Worm (Caenorhabditis elegans) whole organism, late embryonic: ENCODE results near the gene C05D9.7.

Source experiments
- C08G9.2 ChIP-seq: sonication (generic microtip); optimal IDR thresholded peaks from 2 replicates; lab custom pipeline; 2016; ENCODE audit warnings: mild to moderate bottlenecking, missing genetic modification characterization, moderate library complexity, missing compliant biosample characterization
- C38D4.7 ChIP-seq: fragments of 200-800 bp; sonication (Bioruptor generic); optimal IDR thresholded peaks from 2 replicates; lab custom pipeline; 2018; ENCODE audit warnings: mild to moderate bottlenecking, missing genetic modification characterization, moderate library complexity, missing compliant biosample characterization
- F13H6.1 ChIP-seq: sonication (generic microtip); optimal IDR thresholded peaks from 2 replicates; lab custom pipeline; 2016; ENCODE audit warnings: missing genetic modification characterization, missing compliant biosample characterization
- K02D7.2 ChIP-seq: sonication (generic microtip); optimal IDR thresholded peaks from 2 replicates; lab custom pipeline; 2017; ENCODE audit warnings: mild to moderate bottlenecking, missing genetic modification characterization, missing compliant biosample characterization
- K09A11.1 ChIP-seq: sonication (generic microtip); optimal IDR thresholded peaks from 2 replicates; lab custom pipeline; 2017; ENCODE audit warnings: antibody characterized with exemption, mild to moderate bottlenecking, missing genetic modification characterization, missing compliant biosample characterization; ENCODE audit not compliant: insufficient read depth
- T23F11.4 ChIP-seq: fragments of 200-800 bp; sonication (Bioruptor generic); optimal IDR thresholded peaks from 2 replicates; lab custom pipeline; 2018; ENCODE audit warnings: mild to moderate bottlenecking, missing genetic modification characterization, missing compliant biosample characterization
- Y22D7AL.16 ChIP-seq: sonication (generic microtip); optimal IDR thresholded peaks from 2 replicates; lab custom pipeline; 2016; ENCODE audit warnings: missing genetic modification characterization, missing compliant biosample characterization
- ahr-1 ChIP-seq: sonication (generic microtip); optimal IDR thresholded peaks from 2 replicates; lab custom pipeline; 2016; ENCODE audit warnings: missing genetic modification characterization, missing compliant biosample characterization
- ceh-22 ChIP-seq: sonication (generic microtip); optimal IDR thresholded peaks from 2 replicates; lab custom pipeline; 2017; ENCODE audit warnings: missing biosample characterization, missing genetic modification characterization
- ceh-24 ChIP-seq: sonication (generic microtip); optimal IDR thresholded peaks from 2 replicates; lab custom pipeline; 2016; ENCODE audit warnings: mild to moderate bottlenecking, missing genetic modification characterization, missing compliant biosample characterization
- ceh-30 ChIP-seq: fragments of 150-350 bp; optimal IDR thresholded peaks from 2 replicates; lab custom pipeline; 2014; ENCODE audit warnings: missing biosample characterization, missing genetic modification characterization
- ceh-31 ChIP-seq: sonication (generic microtip); optimal IDR thresholded peaks from 2 replicates; lab custom pipeline; 2016; ENCODE audit warnings: missing genetic modification characterization, missing compliant biosample characterization
- ceh-45 ChIP-seq: fragments of 200-800 bp; sonication (Bioruptor generic); IDR thresholded peaks from 2 replicates; pipeline ENCODE4 v1.3.6; 2022; ENCODE audit warnings: missing genetic modification reagents, missing genetic modification characterization, missing compliant biosample characterization
- ceh-48 ChIP-seq: sonication (generic microtip); optimal IDR thresholded peaks from 2 replicates; lab custom pipeline; 2016; ENCODE audit warnings: missing genetic modification characterization, inconsistent platforms, missing compliant biosample characterization
- ceh-9 ChIP-seq: sonication (generic microtip); optimal IDR thresholded peaks from 2 replicates; lab custom pipeline; 2016; ENCODE audit warnings: mild to moderate bottlenecking, missing genetic modification characterization, inconsistent platforms, missing compliant biosample characterization
- che-1 ChIP-seq: sonication (generic microtip); optimal IDR thresholded peaks from 2 replicates; lab custom pipeline; 2016; ENCODE audit warnings: mild to moderate bottlenecking, missing genetic modification characterization, missing compliant biosample characterization
- dmd-4 ChIP-seq: sonication (generic microtip); optimal IDR thresholded peaks from 2 replicates; lab custom pipeline; 2016; ENCODE audit warnings: borderline replicate concordance, missing genetic modification characterization, missing compliant biosample characterization
- dve-1 ChIP-seq: sonication (generic microtip); optimal IDR thresholded peaks from 2 replicates; lab custom pipeline; 2017; ENCODE audit warnings: antibody characterized with exemption, mild to moderate bottlenecking, missing genetic modification characterization, missing compliant biosample characterization
- elt-2 ChIP-seq: sonication (generic microtip); optimal IDR thresholded peaks from 2 replicates; lab custom pipeline; 2016; ENCODE audit warnings: missing genetic modification reagents, missing genetic modification characterization, missing compliant biosample characterization
- elt-4 ChIP-seq: sonication (generic microtip); optimal IDR thresholded peaks from 2 replicates; lab custom pipeline; 2016; ENCODE audit warnings: missing genetic modification characterization, missing compliant biosample characterization
- eyg-1 ChIP-seq: sonication (generic microtip); optimal IDR thresholded peaks from 2 replicates; lab custom pipeline; 2016; ENCODE audit warnings: missing genotype, missing genetic modification characterization, missing compliant biosample characterization
- fax-1 ChIP-seq: sonication (generic microtip); optimal IDR thresholded peaks from 2 replicates; lab custom pipeline; 2016; ENCODE audit warnings: missing genotype, missing genetic modification characterization, missing compliant biosample characterization
- gmeb-2 ChIP-seq: sonication (generic microtip); optimal IDR thresholded peaks from 2 replicates; lab custom pipeline; 2016; ENCODE audit warnings: missing genetic modification characterization, inconsistent platforms, missing compliant biosample characterization
- hlh-13 ChIP-seq: fragments of 200-800 bp; sonication (Bioruptor generic); optimal IDR thresholded peaks from 2 replicates; lab custom pipeline; 2018; ENCODE audit warnings: mild to moderate bottlenecking, missing genetic modification characterization, missing compliant biosample characterization
- hlh-6 ChIP-seq: sonication (generic microtip); optimal IDR thresholded peaks from 2 replicates; lab custom pipeline; 2016; ENCODE audit warnings: missing genotype, missing genetic modification characterization, missing compliant biosample characterization
- hlh-8 ChIP-seq: sonication (generic microtip); optimal IDR thresholded peaks from 2 replicates; lab custom pipeline; 2016; ENCODE audit warnings: missing genotype, missing genetic modification characterization, missing compliant biosample characterization
- lim-6 ChIP-seq: sonication (generic microtip); optimal IDR thresholded peaks from 2 replicates; lab custom pipeline; 2016; ENCODE audit warnings: missing genetic modification characterization, missing compliant biosample characterization
- lin-11 ChIP-seq: fragments of 200-800 bp; sonication (Bioruptor generic); optimal IDR thresholded peaks from 2 replicates; lab custom pipeline; 2018; ENCODE audit warnings: mild to moderate bottlenecking, missing genetic modification characterization, missing compliant biosample characterization
- madf-2 ChIP-seq: sonication (generic microtip); optimal IDR thresholded peaks from 2 replicates; lab custom pipeline; 2017; ENCODE audit warnings: missing genetic modification characterization, missing compliant biosample characterization
- nfya-1 ChIP-seq: sonication (generic microtip); optimal IDR thresholded peaks from 2 replicates; lab custom pipeline; 2017; ENCODE audit warnings: missing genetic modification characterization, mild to moderate bottlenecking, missing compliant biosample characterization, antibody characterized with exemption, moderate library complexity
- nhr-11 ChIP-seq: fragments of 150-350 bp; optimal IDR thresholded peaks from 2 replicates; lab custom pipeline; 2014; ENCODE audit warnings: missing biosample characterization, missing genetic modification characterization
- nhr-232 ChIP-seq: sonication (generic microtip); optimal IDR thresholded peaks from 2 replicates; lab custom pipeline; 2016; ENCODE audit warnings: missing genetic modification characterization, missing compliant biosample characterization
- npax-4 ChIP-seq: sonication (generic microtip); optimal IDR thresholded peaks from 2 replicates; lab custom pipeline; 2016; ENCODE audit warnings: missing genetic modification characterization, missing compliant biosample characterization
- odd-2 ChIP-seq: sonication (generic microtip); optimal IDR thresholded peaks from 2 replicates; lab custom pipeline; 2017; ENCODE audit warnings: antibody characterized with exemption, mild to moderate bottlenecking, missing genetic modification characterization, missing compliant biosample characterization
- pag-3 ChIP-seq: sonication (generic microtip); optimal IDR thresholded peaks from 2 replicates; lab custom pipeline; 2016; ENCODE audit warnings: missing compliant biosample characterization, missing genetic modification characterization, borderline replicate concordance
- pax-1 ChIP-seq: fragments of 150-350 bp; optimal IDR thresholded peaks from 2 replicates; lab custom pipeline; 2014; ENCODE audit warnings: missing biosample characterization, missing genetic modification characterization
- pha-2 ChIP-seq: sonication (generic microtip); optimal IDR thresholded peaks from 2 replicates; lab custom pipeline; 2017; ENCODE audit warnings: mild to moderate bottlenecking, missing genetic modification characterization, missing compliant biosample characterization
- pha-4 ChIP-seq: fragments of 150-350 bp; optimal IDR thresholded peaks from 2 replicates; lab custom pipeline; 2018; ENCODE audit warnings: missing biosample characterization, missing genetic modification reagents, missing genetic modification characterization
- pqm-1 ChIP-seq: sonication (generic microtip); optimal IDR thresholded peaks from 2 replicates; lab custom pipeline; 2016; ENCODE audit warnings: missing genetic modification characterization, missing compliant biosample characterization
- rnt-1 ChIP-seq: sonication (generic microtip); optimal IDR thresholded peaks from 2 replicates; lab custom pipeline; 2016; ENCODE audit warnings: missing genetic modification characterization, missing compliant biosample characterization
- sox-4 ChIP-seq: sonication (generic microtip); optimal IDR thresholded peaks from 2 replicates; lab custom pipeline; 2017; ENCODE audit warnings: mild to moderate bottlenecking, missing genetic modification characterization, inconsistent platforms, missing compliant biosample characterization
- syd-9 ChIP-seq: sonication (generic microtip); optimal IDR thresholded peaks from 2 replicates; lab custom pipeline; 2016; ENCODE audit warnings: mild to moderate bottlenecking, missing genetic modification characterization, moderate library complexity, missing compliant biosample characterization
- tbx-2 ChIP-seq: sonication (generic microtip); optimal IDR thresholded peaks from 2 replicates; lab custom pipeline; 2016; ENCODE audit warnings: missing genetic modification characterization, missing compliant biosample characterization
- tbx-7 ChIP-seq: sonication (generic microtip); optimal IDR thresholded peaks from 2 replicates; lab custom pipeline; 2016; ENCODE audit warnings: missing genotype, missing genetic modification characterization, missing compliant biosample characterization
- unc-42 ChIP-seq: sonication (generic microtip); optimal IDR thresholded peaks from 2 replicates; lab custom pipeline; 2016; ENCODE audit warnings: missing genotype, missing genetic modification characterization, missing compliant biosample characterization
- unc-55 ChIP-seq: sonication (generic microtip); optimal IDR thresholded peaks from 2 replicates; lab custom pipeline; 2017; ENCODE audit warnings: missing biosample characterization, missing genetic modification reagents, missing genetic modification characterization
- unc-86 ChIP-seq: sonication (generic microtip); optimal IDR thresholded peaks from 2 replicates; lab custom pipeline; 2016; ENCODE audit warnings: missing genetic modification characterization, missing compliant biosample characterization
- zip-5 ChIP-seq: sonication (generic microtip); optimal IDR thresholded peaks from 2 replicates; lab custom pipeline; 2016; ENCODE audit warnings: missing genetic modification characterization, missing compliant biosample characterization

C05D9.7 gene

DNA sequence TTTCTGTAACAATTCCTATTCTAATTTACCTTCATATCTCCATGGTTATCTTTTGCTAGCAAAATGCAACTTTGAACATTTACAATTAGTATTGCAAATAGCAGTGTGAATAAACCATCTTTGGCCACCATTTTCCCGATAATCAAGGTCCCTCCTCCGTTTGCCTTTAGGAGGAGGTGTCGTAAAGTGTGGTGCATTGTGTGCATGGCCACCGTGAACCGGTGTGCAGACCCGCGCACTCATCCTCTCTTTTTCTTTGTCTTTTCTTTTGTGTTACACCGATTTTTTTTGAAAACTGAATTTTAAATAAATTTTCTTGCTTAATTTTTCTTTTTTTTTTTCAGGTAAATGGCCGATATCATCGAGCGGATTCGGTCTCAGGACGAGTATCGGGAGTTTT, 22.4 kb downstream of the C05D9.7 start, which contains the start of the genes pigx-1 and rme-6:
TSS of gene pigx-1 (minus strand) at position 206 of the 400 bp plus-strand sequence.
TSS of gene rme-6 (plus strand) at position 345 of the 400 bp plus-strand sequence.
- no peak for TF ChIP-seq hlh-8 (tag; lab: Kevin White, UChicago)
- TF ChIP-seq ceh-48 (tag; lab: Kevin White, UChicago) = peak; percentile 10
- peak; percentile 24 for TF ChIP-seq nfya-1 (tag; lab: Kevin White, UChicago)
- TF ChIP-seq lin-11 (tag; lab: Kevin White, UChicago) = no peak
- no peak for TF ChIP-seq Y22D7AL.16 (tag; lab: Kevin White, UChicago)
- no peak for TF ChIP-seq ahr-1
- TF ChIP-seq nhr-11 (tag; lab: Kevin White, UChicago) = no peak
- TF ChIP-seq eyg-1 = no peak
- TF ChIP-seq ceh-30 (tag; lab: Kevin White, UChicago) = no peak
- no peak for TF ChIP-seq hlh-6
- no peak for TF ChIP-seq elt-4 (tag; lab: Kevin White, UChicago)
- TF ChIP-seq elt-2 (tag; lab: Kevin White, UChicago) = no peak
- TF ChIP-seq K02D7.2 = no peak
- TF ChIP-seq pax-1 = no peak
- no peak for TF ChIP-seq rnt-1 (tag; lab: Kevin White, UChicago)
- TF ChIP-seq unc-86 (tag; lab: Kevin White, UChicago) = no peak

DNA sequence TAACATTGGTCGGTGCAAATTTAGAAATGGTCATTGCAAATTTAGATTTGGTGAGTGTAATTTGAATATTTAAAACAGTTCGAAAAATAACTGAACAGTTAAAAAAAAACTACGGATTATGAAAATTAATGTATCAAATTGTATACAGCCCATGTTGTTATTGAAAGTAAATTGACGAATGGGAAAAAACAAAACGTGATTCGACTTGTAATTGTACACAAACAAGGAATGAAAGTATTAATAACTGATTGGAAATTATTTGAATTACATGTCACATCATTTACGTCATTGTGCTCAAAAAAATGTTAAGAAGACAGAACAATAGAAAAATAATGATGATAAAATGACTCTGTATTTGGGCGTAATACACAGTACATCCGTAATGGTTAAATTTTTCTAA, 24.9 kb downstream of the C05D9.7 start:
- TF ChIP-seq elt-4 (tag; lab: Kevin White, UChicago) = no peak

DNA sequence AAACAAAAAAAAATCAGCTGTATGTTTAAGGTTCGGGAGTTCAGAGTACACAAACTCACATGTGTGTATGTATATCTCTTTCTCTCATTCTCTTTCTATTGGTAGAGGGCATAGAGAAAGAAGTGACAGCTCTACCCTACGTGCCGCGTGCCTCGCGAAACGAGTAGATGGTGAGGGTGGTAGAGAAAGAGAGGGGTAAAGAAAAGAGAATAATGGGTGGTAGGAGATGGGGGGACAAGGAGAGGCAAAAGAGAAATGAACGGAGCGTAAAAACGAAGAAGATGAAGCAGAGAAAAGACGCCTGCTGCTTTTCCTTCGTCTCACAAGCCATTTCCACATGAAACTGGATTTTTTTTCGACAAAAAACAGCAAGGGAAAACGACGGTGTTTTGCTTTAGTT, 26.1 kb downstream of the C05D9.7 start:
- TF ChIP-seq ceh-22 (tag; lab: Kevin White, UChicago) = no peak
- TF ChIP-seq unc-55 (GFP tag; lab: Kevin White, UChicago) = peak; percentile 100
- TF ChIP-seq tbx-2 (tag; lab: Kevin White, UChicago) = peak; percentile 85
- TF ChIP-seq odd-2 (tag; lab: Kevin White, UChicago) = no peak
- peak; percentile 86 for TF ChIP-seq hlh-8 (tag; lab: Kevin White, UChicago)
- no peak for TF ChIP-seq dmd-4 (tag; lab: Kevin White, UChicago)
- TF ChIP-seq npax-4 (tag; lab: Kevin White, UChicago) = no peak
- peak; percentile 70 for TF ChIP-seq rnt-1 (tag; lab: Kevin White, UChicago)
- TF ChIP-seq F13H6.1 = peak; percentile 85
- TF ChIP-seq zip-5 (tag; lab: Kevin White, UChicago) = no peak
- TF ChIP-seq pha-2 (tag; lab: Kevin White, UChicago) = no peak
- TF ChIP-seq madf-2 (tag; lab: Kevin White, UChicago) = peak; percentile 63
- peak; percentile 84 for TF ChIP-seq unc-42
- no peak for TF ChIP-seq hlh-13 (GFP tag; lab: Kevin White, UChicago)
- TF ChIP-seq ceh-24 = no peak
- TF ChIP-seq pqm-1 (tag; lab: Kevin White, UChicago) = peak; percentile 55
- no peak for TF ChIP-seq tbx-7
- TF ChIP-seq dve-1 (tag; lab: Kevin White, UChicago) = peak; percentile 72
- peak; percentile 51 for TF ChIP-seq syd-9 (tag; lab: Kevin White, UChicago)
- no peak for TF ChIP-seq T23F11.4 (GFP tag; lab: Kevin White, UChicago)
- TF ChIP-seq eyg-1 = no peak
- TF ChIP-seq lin-11 (tag; lab: Kevin White, UChicago) = no peak
- no peak for TF ChIP-seq Y22D7AL.16 (tag; lab: Kevin White, UChicago)
- TF ChIP-seq fax-1 = peak; percentile 43
- TF ChIP-seq C38D4.7 (GFP tag; lab: Kevin White, UChicago) = no peak
- TF ChIP-seq ahr-1 = no peak
- TF ChIP-seq sox-4 = peak; percentile 51
- no peak for TF ChIP-seq unc-86 (tag; lab: Kevin White, UChicago)
- no peak for TF ChIP-seq gmeb-2
- peak; percentile 49 for TF ChIP-seq C08G9.2
- no peak for TF ChIP-seq lim-6 (tag; lab: Kevin White, UChicago)
- TF ChIP-seq ceh-45 (GFP tag; lab: Robert Waterston, UW) = no peak
- peak; percentile 35 for TF ChIP-seq elt-2 (tag; lab: Kevin White, UChicago)
- TF ChIP-seq ceh-31 (tag; lab: Kevin White, UChicago) = peak; percentile 93
- TF ChIP-seq pha-4 (tag; lab: Kevin White, UChicago) = no peak
- no peak for TF ChIP-seq K02D7.2
- no peak for TF ChIP-seq ceh-9
- TF ChIP-seq K09A11.1 (tag; lab: Kevin White, UChicago) = peak; percentile 7
- no peak for TF ChIP-seq che-1 (tag; lab: Kevin White, UChicago)
- no peak for TF ChIP-seq pag-3 (tag; lab: Kevin White, UChicago)
- no peak for TF ChIP-seq ceh-48 (tag; lab: Kevin White, UChicago)
- no peak for TF ChIP-seq pax-1
- peak; percentile 3 for TF ChIP-seq nhr-232 (tag; lab: Kevin White, UChicago)
